Fruit fly (Drosophila melanogaster) whole organism, embryonic: ENCODE measurements around the gene CG43293.

Experiments
- Awh ChIP-seq: fragments of 200-800 bp; sonication (Bioruptor generic); IDR thresholded peaks from 2 replicates; pipeline ENCODE4, ENCODE4 v1.3.6; 2022; ENCODE audit warnings: missing biosample characterization, missing genetic modification characterization
- C15 ChIP-seq: fragments of 200-800 bp; sonication (Bioruptor generic); IDR thresholded peaks from 3 replicates; pipeline ENCODE4 v1.3.6; 2022; ENCODE audit warnings: missing biosample characterization, missing genetic modification characterization
- CG10431 ChIP-seq: fragments of 200-800 bp; sonication (Bioruptor generic); optimal IDR thresholded peaks from 3 replicates; lab custom pipeline; 2018; ENCODE audit warnings: missing biosample characterization, mild to moderate bottlenecking, missing genetic modification characterization
- CG11093 ChIP-seq: fragments of 200-800 bp; sonication (Bioruptor generic); IDR thresholded peaks from 3 replicates; pipeline ENCODE4 v1.3.6; 2022; ENCODE audit warnings: missing biosample characterization, missing genetic modification characterization
- CG11398 ChIP-seq: fragments of 200-800 bp; sonication (Bioruptor generic); optimal IDR thresholded peaks from 2 replicates; lab custom pipeline; 2016; ENCODE audit warnings: missing biosample characterization, missing genetic modification characterization
- CG1233 ChIP-seq: fragments of 200-800 bp; sonication (Bioruptor generic); optimal IDR thresholded peaks from 4 replicates; lab custom pipeline; 2018; ENCODE audit warnings: missing biosample characterization, mild to moderate bottlenecking, missing genetic modification characterization
- CG13123 ChIP-seq: fragments of 200-800 bp; sonication (Bioruptor generic); optimal IDR thresholded peaks from 2 replicates; lab custom pipeline; 2016; ENCODE audit warnings: missing biosample characterization, missing genetic modification characterization
- CG14710 ChIP-seq: fragments of 200-800 bp; sonication (Bioruptor generic); optimal IDR thresholded peaks from 3 replicates; lab custom pipeline; 2019; ENCODE audit warnings: missing biosample characterization, mild to moderate bottlenecking, missing genetic modification characterization, moderate library complexity
- CG14965 ChIP-seq: fragments of 200-800 bp; sonication (Bioruptor generic); optimal IDR thresholded peaks from 2 replicates; lab custom pipeline; 2016; ENCODE audit warnings: missing biosample characterization, missing genetic modification characterization, borderline replicate concordance
- CG16813 ChIP-seq: fragments of 200-800 bp; sonication (Bioruptor generic); IDR thresholded peaks from 3 replicates; pipeline ENCODE4 v1.3.6; 2022; ENCODE audit warnings: missing biosample characterization, missing genetic modification characterization; ENCODE audit not compliant: partially characterized antibody
- CG17802 ChIP-seq: fragments of 200-800 bp; sonication (Bioruptor generic); optimal IDR thresholded peaks from 2 replicates; lab custom pipeline; 2018; ENCODE audit warnings: missing biosample characterization, mild to moderate bottlenecking, missing genetic modification characterization, moderate library complexity
- CG17829 ChIP-seq: fragments of 200-800 bp; optimal IDR thresholded peaks from 2 replicates; lab custom pipeline; 2019; ENCODE audit warnings: missing biosample characterization, mild to moderate bottlenecking, missing genetic modification characterization, moderate library complexity
- CG17912 ChIP-seq: fragments of 200-800 bp; sonication (Bioruptor generic); optimal IDR thresholded peaks from 2 replicates; lab custom pipeline; 2018; ENCODE audit warnings: missing biosample characterization, mild to moderate bottlenecking, missing genetic modification characterization
- CG2202 ChIP-seq: fragments of 200-800 bp; sonication (Bioruptor generic); optimal IDR thresholded peaks from 2 replicates; lab custom pipeline; 2018; ENCODE audit warnings: missing biosample characterization, mild to moderate bottlenecking, missing genetic modification characterization
- CG2875 ChIP-seq: fragments of 200-800 bp; sonication (Bioruptor generic); optimal IDR thresholded peaks from 2 replicates; lab custom pipeline; 2017; ENCODE audit warnings: missing biosample characterization, mild to moderate bottlenecking, missing genetic modification characterization, missing genetic modification reagents
- CG32772 ChIP-seq: fragments of 200-800 bp; sonication (Bioruptor generic); IDR thresholded peaks from 2 replicates; pipeline ENCODE4 v1.3.6; 2022; ENCODE audit warnings: missing biosample characterization, missing genetic modification characterization
- CG33213 ChIP-seq: fragments of 200-800 bp; sonication (Bioruptor generic); optimal IDR thresholded peaks from 3 replicates; lab custom pipeline; 2016; ENCODE audit warnings: missing biosample characterization, missing genetic modification characterization
- CG34376 ChIP-seq: fragments of 200-800 bp; sonication (Bioruptor generic); optimal IDR thresholded peaks from 2 replicates; lab custom pipeline; 2018; ENCODE audit warnings: missing biosample characterization, mild to moderate bottlenecking, missing genetic modification characterization
- CG6272 ChIP-seq: fragments of 200-800 bp; sonication (Bioruptor generic); IDR thresholded peaks from 2 replicates; pipeline ENCODE4 v1.3.6; 2022; ENCODE audit warnings: missing biosample characterization, missing genetic modification characterization
- CG7556 ChIP-seq: fragments of 200-800 bp; sonication (Bioruptor generic); optimal IDR thresholded peaks from 2 replicates; lab custom pipeline; 2017; ENCODE audit warnings: missing biosample characterization, mild to moderate bottlenecking, missing genetic modification characterization
- CG9215 ChIP-seq: fragments of 200-800 bp; sonication (Bioruptor generic); IDR thresholded peaks from 2 replicates; pipeline ENCODE4 v1.3.6; 2022; ENCODE audit warnings: missing biosample characterization, missing genetic modification characterization
- Camta ChIP-seq: fragments of 200-800 bp; sonication (Bioruptor generic); optimal IDR thresholded peaks from 2 replicates; lab custom pipeline; 2016; ENCODE audit warnings: missing biosample characterization, missing genetic modification characterization
- CoRest ChIP-seq: fragments of 200-800 bp; sonication (Bioruptor generic); optimal IDR thresholded peaks from 3 replicates; lab custom pipeline; 2018; ENCODE audit warnings: missing biosample characterization, mild to moderate bottlenecking, missing genetic modification characterization, moderate library complexity
- Elba2 ChIP-seq: fragments of 200-800 bp; sonication (Bioruptor generic); optimal IDR thresholded peaks from 3 replicates; lab custom pipeline; 2016; ENCODE audit warnings: missing biosample characterization, missing genetic modification characterization
- HLH54F ChIP-seq: fragments of 200-800 bp; sonication (Bioruptor generic); optimal IDR thresholded peaks from 3 replicates; lab custom pipeline; 2016; ENCODE audit warnings: missing biosample characterization, missing genetic modification characterization
- Hr3 ChIP-seq: fragments of 200-800 bp; sonication (Bioruptor generic); optimal IDR thresholded peaks from 3 replicates; lab custom pipeline; 2016; ENCODE audit warnings: missing biosample characterization, missing genetic modification characterization
- Meics ChIP-seq: fragments of 200-800 bp; sonication (Bioruptor generic); optimal IDR thresholded peaks from 2 replicates; lab custom pipeline; 2017; ENCODE audit warnings: missing biosample characterization, mild to moderate bottlenecking, missing genetic modification characterization
- Neu2 ChIP-seq: fragments of 200-800 bp; sonication (Bioruptor generic); optimal IDR thresholded peaks from 3 replicates; lab custom pipeline; 2016; ENCODE audit warnings: missing biosample characterization, missing genetic modification characterization, borderline replicate concordance
- Nf-YC ChIP-seq: fragments of 200-800 bp; optimal IDR thresholded peaks from 3 replicates; lab custom pipeline; 2019; ENCODE audit warnings: missing biosample characterization, mild to moderate bottlenecking, missing genetic modification characterization, moderate library complexity
- Optix ChIP-seq: fragments of 200-800 bp; sonication (Bioruptor generic); IDR thresholded peaks from 3 replicates; pipeline ENCODE4 v1.3.6; 2022; ENCODE audit warnings: missing biosample characterization, missing genetic modification characterization
- PHDP ChIP-seq: fragments of 200-800 bp; sonication (Bioruptor generic); optimal IDR thresholded peaks from 3 replicates; lab custom pipeline; 2018; ENCODE audit warnings: missing biosample characterization, mild to moderate bottlenecking, missing genetic modification characterization, moderate library complexity
- Sin3A ChIP-seq: fragments of >200 bp; optimal IDR thresholded peaks from 2 replicates; lab custom pipeline; 2018
- TFAM ChIP-seq: fragments of 200-800 bp; sonication (Bioruptor generic); optimal IDR thresholded peaks from 2 replicates; lab custom pipeline; 2017; ENCODE audit warnings: missing biosample characterization, missing genetic modification characterization, inconsistent platforms
- Taf1 ChIP-seq: fragments of 200-800 bp; sonication (Bioruptor generic); IDR thresholded peaks from 2 replicates; pipeline ENCODE4 v1.3.6; 2022; ENCODE audit warnings: missing biosample characterization, missing genetic modification characterization
- bbx ChIP-seq: fragments of 200-800 bp; sonication (Bioruptor generic); IDR thresholded peaks from 2 replicates; pipeline ENCODE4 v1.3.6; 2022; ENCODE audit warnings: missing biosample characterization, missing genetic modification characterization; ENCODE audit not compliant: partially characterized antibody
- crp ChIP-seq, 2 experiments: fragments of 200-800 bp; sonication (Bioruptor generic); optimal IDR thresholded peaks; 2 replicates in 1 of 2; 3 replicates in 1 of 2; lab custom pipeline; 2017; ENCODE audit warnings: missing biosample characterization in 2 of 2, missing genetic modification characterization in 2 of 2, mild to moderate bottlenecking in 1 of 2, moderate library complexity in 1 of 2
- gce ChIP-seq: fragments of 200-800 bp; sonication (Bioruptor generic); IDR thresholded peaks from 3 replicates; pipeline ENCODE4 v1.3.6; 2022; ENCODE audit warnings: missing biosample characterization, missing genetic modification characterization
- gsb ChIP-seq: fragments of 200-800 bp; sonication (Bioruptor generic); IDR thresholded peaks from 2 replicates; pipeline ENCODE4 v1.3.6; 2022; ENCODE audit warnings: missing biosample characterization, missing genetic modification characterization
- hkb ChIP-seq, 2 experiments: fragments of 200-800 bp in 1 of 2; fragments of >200 bp in 1 of 2; sonication (Bioruptor generic) in 1 of 2; IDR thresholded peaks in 1 of 2; optimal IDR thresholded peaks in 1 of 2; 2 replicates each; pipeline versions ENCODE4 v1.3.6 to Lab custom; 2017 to 2022; ENCODE audit warnings: missing biosample characterization in 1 of 2, missing genetic modification characterization in 1 of 2
- kni ChIP-seq: fragments of 200-800 bp; sonication (Bioruptor generic); optimal IDR thresholded peaks from 3 replicates; lab custom pipeline; 2017; ENCODE audit warnings: mild to moderate bottlenecking, missing biosample characterization, missing genetic modification reagents, missing genetic modification characterization
- lbe ChIP-seq: fragments of 200-800 bp; sonication (Bioruptor generic); optimal IDR thresholded peaks from 2 replicates; lab custom pipeline; 2016; ENCODE audit warnings: missing biosample characterization, mild to moderate bottlenecking, missing genetic modification characterization
- lmd ChIP-seq: fragments of 200-800 bp; sonication (Bioruptor generic); IDR thresholded peaks from 2 replicates; pipeline ENCODE4 v1.3.6; 2022; ENCODE audit warnings: missing biosample characterization, missing genetic modification characterization
- maf-S ChIP-seq: fragments of 200-800 bp; sonication (Bioruptor generic); optimal IDR thresholded peaks from 2 replicates; lab custom pipeline; 2016; ENCODE audit warnings: missing biosample characterization, missing genetic modification characterization
- pan ChIP-seq, 4 experiments: fragments of >200 bp in 3 of 4; fragments of 200-800 bp in 1 of 4; sonication (Bioruptor generic) in 1 of 4; optimal IDR thresholded peaks in 3 of 4; IDR thresholded peaks in 1 of 4; 2 replicates each; pipeline versions ENCODE4 v1.3.6 to Lab custom; 2017 to 2022; ENCODE audit warnings: missing biosample characterization in 2 of 4, missing genetic modification characterization in 2 of 4, mixed read lengths in 1 of 4
- pho ChIP-seq: fragments of 200-800 bp; sonication (Bioruptor generic); optimal IDR thresholded peaks from 2 replicates; lab custom pipeline; 2016; ENCODE audit warnings: missing biosample characterization, missing genetic modification characterization
- sc ChIP-seq, 3 experiments: fragments of >200 bp in 2 of 3; fragments of 200-800 bp in 1 of 3; sonication (Bioruptor generic) in 1 of 3; optimal IDR thresholded peaks; 2 replicates in 2 of 3; 3 replicates in 1 of 3; lab custom pipeline; 2017; ENCODE audit warnings: mild to moderate bottlenecking in 1 of 3, missing biosample characterization in 1 of 3, missing genetic modification characterization in 1 of 3, missing genetic modification reagents in 1 of 3
- tio ChIP-seq: fragments of 200-800 bp; sonication (Bioruptor generic); optimal IDR thresholded peaks from 2 replicates; lab custom pipeline; 2017; ENCODE audit warnings: missing biosample characterization, missing genetic modification characterization, inconsistent platforms

The CG43293 gene

DNA sequence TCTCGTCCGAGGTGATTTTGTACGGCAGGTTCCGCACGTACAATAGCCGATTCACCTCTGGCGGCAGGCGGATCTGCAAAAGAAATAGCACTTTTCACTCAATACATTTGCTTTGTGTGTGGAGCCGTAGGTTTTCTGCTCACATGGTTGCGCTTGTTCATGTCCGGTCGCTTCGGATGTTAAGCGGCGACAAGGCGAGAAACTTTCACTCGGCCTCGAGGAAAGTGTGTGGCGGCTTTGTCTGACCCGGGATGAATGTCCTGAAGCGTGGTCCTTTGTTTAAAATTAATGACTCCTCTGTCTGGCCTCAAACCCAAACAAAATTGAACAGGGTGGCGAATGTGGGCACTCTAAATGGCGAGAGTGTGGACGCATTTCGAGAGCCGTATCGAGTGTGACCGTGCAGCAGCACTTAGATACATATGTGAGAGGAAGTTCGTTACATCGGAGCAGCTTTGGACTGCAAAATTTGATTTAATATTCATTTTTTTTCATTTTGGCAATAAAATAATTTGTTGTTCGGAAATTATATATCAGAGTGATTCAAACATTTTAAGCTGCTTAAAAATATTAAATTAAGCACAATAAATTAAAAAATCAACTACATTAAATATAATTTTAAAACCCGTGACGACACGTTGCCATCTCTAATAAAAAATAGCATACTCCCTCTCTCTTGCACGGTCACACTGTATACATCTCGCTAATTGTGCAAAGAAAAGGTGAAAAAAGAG, 8.0 kb downstream of the CG43293 start, which contains the start of the genes Sf3b6 and Tnpo (continued):
- TF ChIP-seq PHDP (tag; lab: Kevin White, UChicago), result no peak
- TF ChIP-seq CG13123, result peak; percentile 63
- TF ChIP-seq tio (GFP tag; lab: Kevin White, UChicago), result peak; percentile 84
- peak; percentile 85 for TF ChIP-seq lmd (GFP tag; lab: Robert Waterston, UW)
- peak; percentile 61 for TF ChIP-seq lbe (GFP tag; lab: Kevin White, UChicago)
- 0 out of 2 replicates have a peak, but pooled peaks have one; percentile 17 for TF ChIP-seq bbx
- TF ChIP-seq maf-S (GFP tag; lab: Kevin White, UChicago), result peak; percentile 46
- TF ChIP-seq CG33213 (GFP tag; lab: Kevin White, UChicago), result peak; percentile 39
- peak; percentile 58 for TF ChIP-seq gsb (GFP tag; lab: Robert Waterston, UW)
- TF ChIP-seq Awh, result peak; percentile 50
- TF ChIP-seq CG17829 (tag; lab: Kevin White, UChicago), result peak; percentile 86
- TF ChIP-seq HLH54F (GFP tag; lab: Kevin White, UChicago), result peak; percentile 77
- peak; percentile 87 for TF ChIP-seq Hr3 (GFP tag; lab: Kevin White, UChicago)
- TF ChIP-seq Taf1 (GFP tag; lab: Robert Waterston, UW), result peak; percentile 68; the same call in 1 of the 2 replicates
- no peak for TF ChIP-seq CG2875
- peak; percentile 59; the same call in 2 of the 3 replicates for TF ChIP-seq CG11093 (GFP tag; lab: Robert Waterston, UW)
- no peak for TF ChIP-seq kni
- peak in 1 of 2 experiments; percentile 68 for TF ChIP-seq crp (GFP tag; optimal IDR thresholded peaks at IDR 0.05; lab: Kevin White, UChicago)
- TF ChIP-seq Sin3A (lab: Kevin White, UChicago), result peak; percentile 81
- peak; percentile 13; the same call in 1 of the 3 replicates for TF ChIP-seq C15 (GFP tag; lab: Robert Waterston, UW)
- TF ChIP-seq CoRest, result peak; percentile 93
- TF ChIP-seq CG6272 (GFP tag; lab: Robert Waterston, UW), result peak; percentile 88
- TF ChIP-seq CG2202 (tag; lab: Kevin White, UChicago), result peak; percentile 54
- peak; percentile 91 for TF ChIP-seq CG14710 (tag; lab: Kevin White, UChicago)
- no peak for TF ChIP-seq sc (optimal IDR thresholded peaks at IDR 0.05; lab: Kevin White, UChicago)
- TF ChIP-seq sc (GFP tag; optimal IDR thresholded peaks at IDR 0.05; lab: Kevin White, UChicago), result no peak
- TF ChIP-seq CG16813 (GFP tag; lab: Robert Waterston, UW), result peak; percentile 63
- TF ChIP-seq CG17802 (tag; lab: Kevin White, UChicago), result peak; percentile 47
- no peak for TF ChIP-seq pan (optimal IDR thresholded peaks at IDR 0.05; lab: Kevin White, UChicago)
- TF ChIP-seq pan (GFP tag; optimal IDR thresholded peaks at IDR 0.05 in 1 of 2, IDR thresholded peaks at IDR 0.05 in 1 of 2), result peak in 1 of 2 experiments; percentile 80
- no peak for TF ChIP-seq CG7556 (GFP tag; lab: Kevin White, UChicago)
- TF ChIP-seq CG11398 (GFP tag; lab: Kevin White, UChicago), result no peak
- peak; percentile 69 for TF ChIP-seq Camta
- TF ChIP-seq CG10431 (GFP tag; lab: Kevin White, UChicago), result peak; percentile 58
- TF ChIP-seq Meics (GFP tag; lab: Kevin White, UChicago), result peak; percentile 85
- peak; percentile 51; the same call in 1 of the 3 replicates for TF ChIP-seq Optix (GFP tag; lab: Robert Waterston, UW)
- TF ChIP-seq gce (GFP tag; lab: Robert Waterston, UW), result peak; percentile 40; the same call in 1 of the 3 replicates
- peak; percentile 72 for TF ChIP-seq Elba2
- no peak for TF ChIP-seq hkb (optimal IDR thresholded peaks at IDR 0.05; lab: Kevin White, UChicago)
- peak; percentile 72 for TF ChIP-seq hkb (GFP tag; IDR thresholded peaks at IDR 0.05; lab: Robert Waterston, UW)
- no peak for TF ChIP-seq CG17912 (GFP tag; lab: Kevin White, UChicago)
- TF ChIP-seq CG32772 (GFP tag; lab: Robert Waterston, UW), result peak; percentile 86
- no peak for TF ChIP-seq Nf-YC (tag; lab: Kevin White, UChicago)
- peak; percentile 65 for TF ChIP-seq CG34376 (GFP tag; lab: Kevin White, UChicago)
- TF ChIP-seq TFAM (GFP tag; lab: Kevin White, UChicago), result no peak
- TF ChIP-seq CG14965 (GFP tag; lab: Kevin White, UChicago), result no peak
- no peak for TF ChIP-seq Neu2 (GFP tag; lab: Kevin White, UChicago)
- peak; percentile 79 for TF ChIP-seq pho (GFP tag; lab: Kevin White, UChicago)
- peak; percentile 88 for TF ChIP-seq CG9215 (GFP tag; lab: Robert Waterston, UW)
- peak; percentile 74 for TF ChIP-seq CG1233 (GFP tag; lab: Kevin White, UChicago)
